Worm (Caenorhabditis elegans) whole organism, young adult: ENCODE measurements around the gene F14F9.4.
A peak's percentile ranks its signal among the peaks of the same experiment; 100 is the strongest.

ENCODE experiments used
- D2030.7 ChIP-seq: fragments of 200-800 bp; sonication (Bioruptor generic); IDR thresholded peaks from 2 replicates; pipeline ENCODE4 v1.3.6; 2022; ENCODE audit warnings: missing genetic modification reagents, missing genetic modification characterization, missing compliant biosample characterization
- ccch-3 ChIP-seq: fragments of 200-800 bp; sonication (Bioruptor generic); optimal IDR thresholded peaks from 2 replicates; lab custom pipeline; 2018; ENCODE audit warnings: mild to moderate bottlenecking, missing genetic modification characterization, missing compliant biosample characterization
- die-1 ChIP-seq: sonication (generic microtip); optimal IDR thresholded peaks from 2 replicates; lab custom pipeline; 2016; ENCODE audit warnings: missing genotype, mild to moderate bottlenecking, missing genetic modification characterization, missing compliant biosample characterization
- nhr-80 ChIP-seq: sonication (generic microtip); optimal IDR thresholded peaks from 2 replicates; lab custom pipeline; 2016; ENCODE audit warnings: missing genetic modification characterization, missing compliant biosample characterization
- tbx-9 ChIP-seq: sonication (generic microtip); optimal IDR thresholded peaks from 2 replicates; lab custom pipeline; 2016; ENCODE audit warnings: borderline replicate concordance, missing genetic modification characterization, inconsistent platforms, missing compliant biosample characterization

Gene F14F9.4

DNA sequence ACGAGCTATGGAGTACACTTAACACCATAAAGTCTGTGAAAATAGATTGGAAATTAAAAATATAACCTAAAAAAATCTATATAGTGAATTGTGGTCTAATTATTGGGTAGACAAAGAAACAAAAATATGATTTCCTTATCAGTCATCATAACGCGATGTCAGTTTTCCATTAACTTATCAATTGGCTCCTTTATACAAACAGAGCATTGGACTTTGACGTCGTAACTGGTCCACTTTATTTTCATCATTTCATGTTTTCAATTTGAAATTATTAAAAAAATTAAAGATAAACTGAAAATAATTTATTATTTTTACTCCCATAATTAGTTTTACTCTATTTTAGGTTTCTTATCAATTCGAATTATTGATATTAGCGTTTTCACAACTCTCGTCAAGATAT is 45.5 kb downstream of the F14F9.4 start:
- TF ChIP-seq nhr-80 (peak; percentile 13), die-1 (tag; lab: Kevin White, UChicago) (no peak)

DNA sequence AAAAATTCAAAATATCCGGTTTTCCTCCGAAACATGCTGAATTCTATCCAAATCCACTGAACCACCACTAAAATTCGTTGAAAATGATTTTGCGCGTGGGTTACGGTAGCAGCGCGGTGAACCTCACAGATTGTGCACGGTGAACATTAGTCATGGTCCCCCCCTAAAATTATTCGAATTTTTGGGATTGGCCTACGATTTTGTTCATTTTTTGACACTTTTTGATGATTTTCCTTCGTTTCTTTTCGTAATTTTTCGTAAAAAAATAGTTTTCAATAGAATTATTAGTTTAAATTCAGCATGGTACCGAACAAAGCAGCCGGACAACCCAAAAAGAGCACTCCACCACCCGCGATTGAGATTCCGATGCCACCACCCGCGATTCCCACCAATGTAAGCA is 49.1 kb downstream of the F14F9.4 start, which contains the start of gene C03A7.2:
Gene C03A7.2 (plus strand): TSS at position 301 of the 400 bp plus-strand sequence.
- TF ChIP-seq D2030.7: no peak
- TF ChIP-seq ccch-3 (GFP tag; lab: Kevin White, UChicago): no peak
- no peak for TF ChIP-seq tbx-9 (tag; lab: Kevin White, UChicago)
